Fruit fly (Drosophila melanogaster) whole organism, embryonic: Measurements from ENCODE around the gene Ctns.
A peak's percentile ranks its signal among the peaks of the same experiment; 100 is the strongest.

Experiments
- Adf1 ChIP-seq: fragments of 200-800 bp; sonication (Bioruptor generic); IDR thresholded peaks from 2 replicates; pipeline ENCODE4 v1.3.6; 2022; ENCODE audit warnings: missing biosample characterization, missing genetic modification characterization
- B-H2 ChIP-seq: fragments of 200-800 bp; sonication (Bioruptor generic); optimal IDR thresholded peaks from 2 replicates; lab custom pipeline; 2018; ENCODE audit warnings: missing biosample characterization, mild to moderate bottlenecking, missing genetic modification characterization
- CG11398 ChIP-seq: fragments of 200-800 bp; sonication (Bioruptor generic); optimal IDR thresholded peaks from 2 replicates; lab custom pipeline; 2016; ENCODE audit warnings: missing biosample characterization, missing genetic modification characterization
- CG11456 ChIP-seq: fragments of 200-800 bp; sonication (Bioruptor generic); IDR thresholded peaks from 3 replicates; pipeline ENCODE4 v1.3.6; 2022; ENCODE audit warnings: missing biosample characterization, missing genetic modification characterization
- CG11695 ChIP-seq: fragments of 200-800 bp; sonication (Bioruptor generic); IDR thresholded peaks from 3 replicates; pipeline ENCODE4 v1.3.6; 2022; ENCODE audit warnings: missing biosample characterization, missing genetic modification characterization
- CG12659 ChIP-seq: fragments of 200-800 bp; sonication (Bioruptor generic); optimal IDR thresholded peaks from 3 replicates; lab custom pipeline; 2017; ENCODE audit warnings: mild to moderate bottlenecking, missing biosample characterization, missing genetic modification reagents, missing genetic modification characterization
- CG13894 ChIP-seq: fragments of 200-800 bp; sonication (Bioruptor generic); optimal IDR thresholded peaks from 3 replicates; lab custom pipeline; 2018; ENCODE audit warnings: missing biosample characterization, mild to moderate bottlenecking, missing genetic modification characterization, moderate library complexity
- CG14965 ChIP-seq: fragments of 200-800 bp; sonication (Bioruptor generic); optimal IDR thresholded peaks from 2 replicates; lab custom pipeline; 2016; ENCODE audit warnings: missing biosample characterization, missing genetic modification characterization, borderline replicate concordance
- CG17829 ChIP-seq: fragments of 200-800 bp; optimal IDR thresholded peaks from 2 replicates; lab custom pipeline; 2019; ENCODE audit warnings: missing biosample characterization, mild to moderate bottlenecking, missing genetic modification characterization, moderate library complexity
- CG18476 ChIP-seq: fragments of 200-800 bp; sonication (Bioruptor generic); optimal IDR thresholded peaks from 2 replicates; lab custom pipeline; 2016; ENCODE audit warnings: missing biosample characterization, mild to moderate bottlenecking, missing genetic modification characterization
- CG2678 ChIP-seq: fragments of 200-800 bp; sonication (Bioruptor generic); optimal IDR thresholded peaks from 3 replicates; lab custom pipeline; 2019; ENCODE audit warnings: missing biosample characterization, mild to moderate bottlenecking, missing genetic modification characterization, moderate library complexity
- CG32772 ChIP-seq: fragments of 200-800 bp; sonication (Bioruptor generic); IDR thresholded peaks from 2 replicates; pipeline ENCODE4 v1.3.6; 2022; ENCODE audit warnings: missing biosample characterization, missing genetic modification characterization
- CG4404 ChIP-seq: fragments of 200-800 bp; sonication (Bioruptor generic); IDR thresholded peaks from 2 replicates; pipeline ENCODE4 v1.3.6; 2022; ENCODE audit warnings: missing biosample characterization, missing genetic modification characterization
- CG6813 ChIP-seq: fragments of 200-800 bp; sonication (Bioruptor generic); optimal IDR thresholded peaks from 2 replicates; lab custom pipeline; 2017; ENCODE audit warnings: missing biosample characterization, missing genetic modification characterization, mild to moderate bottlenecking, moderate library complexity, missing genetic modification reagents
- CG8359 ChIP-seq: fragments of 200-800 bp; sonication (Bioruptor generic); optimal IDR thresholded peaks from 2 replicates; lab custom pipeline; 2017; ENCODE audit warnings: missing biosample characterization, mild to moderate bottlenecking, missing genetic modification characterization, borderline replicate concordance
- CG8478 ChIP-seq: fragments of >200 bp; optimal IDR thresholded peaks from 2 replicates; lab custom pipeline; 2018
- CG9797 ChIP-seq: fragments of 200-800 bp; sonication (Bioruptor generic); optimal IDR thresholded peaks from 3 replicates; lab custom pipeline; 2018; ENCODE audit warnings: missing biosample characterization, mild to moderate bottlenecking, missing genetic modification characterization
- Chrac-16 ChIP-seq: fragments of 200-800 bp; sonication (Bioruptor generic); optimal IDR thresholded peaks from 3 replicates; lab custom pipeline; 2016; ENCODE audit warnings: missing biosample characterization, missing genetic modification characterization
- D ChIP-seq, 2 experiments: fragments of 200-800 bp in 1 of 2; fragments of >200 bp in 1 of 2; sonication (Bioruptor generic) in 1 of 2; optimal IDR thresholded peaks; 2 replicates in 1 of 2; 3 replicates in 1 of 2; lab custom pipeline; 2017; ENCODE audit warnings: mild to moderate bottlenecking in 1 of 2, missing biosample characterization in 1 of 2, missing genetic modification characterization in 1 of 2, missing genetic modification reagents in 1 of 2
- D19B ChIP-seq: fragments of 200-800 bp; sonication (Bioruptor generic); optimal IDR thresholded peaks from 2 replicates; lab custom pipeline; 2017; ENCODE audit warnings: missing biosample characterization, mild to moderate bottlenecking, missing genetic modification characterization
- E2f1 ChIP-seq: fragments of 200-800 bp; sonication (Bioruptor generic); IDR thresholded peaks from 2 replicates; pipeline ENCODE4 v1.3.6; 2022; ENCODE audit warnings: missing biosample characterization, missing genetic modification characterization
- GATAe ChIP-seq: fragments of 200-800 bp; sonication (Bioruptor generic); conservative IDR thresholded peaks from 2 replicates; pipeline ENCODE4 v1.3.6; 2022; ENCODE audit warnings: missing biosample characterization, missing genetic modification characterization
- HLH4C ChIP-seq: fragments of 200-800 bp; sonication (Bioruptor generic); IDR thresholded peaks from 3 replicates; pipeline ENCODE4 v1.3.6; 2022; ENCODE audit warnings: missing biosample characterization, missing genetic modification characterization; ENCODE audit not compliant: partially characterized antibody
- Hr51 ChIP-seq, 2 experiments: fragments of 200-800 bp; sonication (Bioruptor generic); optimal IDR thresholded peaks; 2 replicates in 1 of 2; 3 replicates in 1 of 2; lab custom pipeline; 2016 to 2018; ENCODE audit warnings: missing biosample characterization in 2 of 2, missing genetic modification characterization in 2 of 2, mild to moderate bottlenecking in 1 of 2, moderate library complexity in 1 of 2
- Jarid2 ChIP-seq: fragments of 200-800 bp; sonication (Bioruptor generic); optimal IDR thresholded peaks from 3 replicates; lab custom pipeline; 2017; ENCODE audit warnings: mild to moderate bottlenecking, missing biosample characterization, missing genetic modification reagents, missing genetic modification characterization
- Lim3 ChIP-seq: fragments of 200-800 bp; sonication (Bioruptor generic); IDR thresholded peaks from 2 replicates; pipeline ENCODE4 v1.3.6; 2022; ENCODE audit warnings: missing biosample characterization, missing genetic modification characterization
- MBD-R2 ChIP-seq: fragments of 200-800 bp; sonication (Bioruptor generic); IDR thresholded peaks from 2 replicates; pipeline ENCODE4 v1.3.6; 2022; ENCODE audit warnings: missing biosample characterization, missing genetic modification characterization
- Med ChIP-seq: fragments of 200-800 bp; sonication (Bioruptor generic); peaks from one replicate; lab custom pipeline; 2016; ENCODE audit warnings: missing biosample characterization, missing genetic modification characterization, mild to moderate bottlenecking, inconsistent platforms, moderate library complexity
- Oli ChIP-seq: fragments of 200-800 bp; sonication (Bioruptor generic); optimal IDR thresholded peaks from 2 replicates; lab custom pipeline; 2018; ENCODE audit warnings: missing biosample characterization, mild to moderate bottlenecking, missing genetic modification characterization, moderate library complexity
- Pdp1 ChIP-seq, 2 experiments: fragments of 200-800 bp; sonication (Bioruptor generic); optimal IDR thresholded peaks; 3 replicates each; lab custom pipeline; 2016; ENCODE audit warnings: missing biosample characterization in 2 of 2, missing genetic modification characterization in 2 of 2, mild to moderate bottlenecking in 1 of 2, moderate library complexity in 1 of 2
- Rfx ChIP-seq: fragments of 200-800 bp; sonication (Bioruptor generic); IDR thresholded peaks from 2 replicates; pipeline ENCODE4 v1.3.6; 2022; ENCODE audit warnings: missing biosample characterization, missing genetic modification characterization
- Sin3A ChIP-seq: fragments of >200 bp; optimal IDR thresholded peaks from 2 replicates; lab custom pipeline; 2018
- exex ChIP-seq: fragments of 200-800 bp; sonication (Bioruptor generic); optimal IDR thresholded peaks from 4 replicates; lab custom pipeline; 2018; ENCODE audit warnings: missing biosample characterization, mild to moderate bottlenecking, missing genetic modification characterization, moderate library complexity
- grn ChIP-seq: fragments of 200-800 bp; sonication (Bioruptor generic); optimal IDR thresholded peaks from 3 replicates; lab custom pipeline; 2017; ENCODE audit warnings: missing biosample characterization, missing genetic modification characterization
- hkb ChIP-seq, 2 experiments: fragments of 200-800 bp in 1 of 2; fragments of >200 bp in 1 of 2; sonication (Bioruptor generic) in 1 of 2; IDR thresholded peaks in 1 of 2; optimal IDR thresholded peaks in 1 of 2; 2 replicates each; pipeline versions ENCODE4 v1.3.6 to Lab custom; 2017 to 2022; ENCODE audit warnings: missing biosample characterization in 1 of 2, missing genetic modification characterization in 1 of 2
- nerfin-2 ChIP-seq: fragments of 200-800 bp; sonication (Bioruptor generic); IDR thresholded peaks from 2 replicates; pipeline ENCODE4 v1.3.6; 2022; ENCODE audit warnings: missing biosample characterization, missing genetic modification characterization; ENCODE audit not compliant: partially characterized antibody
- pfk ChIP-seq: fragments of 200-800 bp; sonication (Bioruptor generic); optimal IDR thresholded peaks from 2 replicates; lab custom pipeline; 2018; ENCODE audit warnings: missing biosample characterization, mild to moderate bottlenecking, missing genetic modification characterization, moderate library complexity
- pzg ChIP-seq: fragments of 200-800 bp; sonication (Bioruptor generic); optimal IDR thresholded peaks from 3 replicates; lab custom pipeline; 2018; ENCODE audit warnings: missing biosample characterization, mild to moderate bottlenecking, missing genetic modification characterization, moderate library complexity
- sd ChIP-seq: fragments of 200-800 bp; sonication (Bioruptor generic); optimal IDR thresholded peaks from 3 replicates; lab custom pipeline; 2018; ENCODE audit warnings: missing biosample characterization, mild to moderate bottlenecking, missing genetic modification characterization, moderate library complexity
- sens ChIP-seq: fragments of 200-800 bp; sonication (Bioruptor generic); peaks from one replicate; lab custom pipeline; 2016; ENCODE audit warnings: missing biosample characterization, missing genetic modification characterization
- sim ChIP-seq: fragments of 200-800 bp; sonication (Bioruptor generic); IDR thresholded peaks from 2 replicates; pipeline ENCODE4 v1.3.6; 2022; ENCODE audit warnings: missing biosample characterization, missing genetic modification characterization
- sob ChIP-seq: fragments of 200-800 bp; sonication (Bioruptor generic); IDR thresholded peaks from 2 replicates; pipeline ENCODE4 v1.3.6; 2022; ENCODE audit warnings: missing biosample characterization, missing genetic modification characterization
- ssp ChIP-seq: fragments of 200-800 bp; sonication (Bioruptor generic); IDR thresholded peaks from 2 replicates; pipeline ENCODE4 v1.3.6; 2022; ENCODE audit warnings: missing biosample characterization, missing genetic modification characterization
- stwl ChIP-seq: fragments of 200-800 bp; sonication (Bioruptor generic); optimal IDR thresholded peaks from 3 replicates; lab custom pipeline; 2018; ENCODE audit warnings: missing biosample characterization, mild to moderate bottlenecking, missing genetic modification characterization, moderate library complexity
- sug ChIP-seq: fragments of 200-800 bp; optimal IDR thresholded peaks from 2 replicates; lab custom pipeline; 2019; ENCODE audit warnings: missing biosample characterization, mild to moderate bottlenecking, missing genetic modification characterization, moderate library complexity
- ttk ChIP-seq: fragments of 200-800 bp; sonication (Bioruptor generic); IDR thresholded peaks from 2 replicates; pipeline ENCODE4 v2.1.2; 2022; ENCODE audit warnings: missing biosample characterization, missing genetic modification characterization
- unc-4 ChIP-seq: fragments of 200-800 bp; sonication (Bioruptor generic); IDR thresholded peaks from 2 replicates; pipeline ENCODE4 v1.3.6; 2022; ENCODE audit warnings: missing biosample characterization, missing genetic modification characterization; ENCODE audit not compliant: partially characterized antibody

Ctns gene

dm6 chr3R:23057390-23057789 lies 1.4 kb downstream of the Ctns start:
- TF ChIP-seq pfk (GFP tag; lab: Kevin White, UChicago), result peak; percentile 29
- TF ChIP-seq Adf1 (GFP tag; lab: Robert Waterston, UW), result peak; percentile 93
- peak; percentile 10 for TF ChIP-seq sd (tag; lab: Kevin White, UChicago)
- TF ChIP-seq CG6813 (GFP tag; lab: Kevin White, UChicago), result no peak
- TF ChIP-seq ssp (GFP tag; lab: Robert Waterston, UW), result no peak
- TF ChIP-seq MBD-R2 (GFP tag; lab: Robert Waterston, UW), result 0 out of 2 replicates have a peak, but pooled peaks have one; percentile 9
- TF ChIP-seq Med (GFP tag; lab: Kevin White, UChicago), result peak; percentile 72
- TF ChIP-seq Sin3A (lab: Kevin White, UChicago), result no peak
- TF ChIP-seq Jarid2 (GFP tag; lab: Kevin White, UChicago), result peak; percentile 14
- 0 out of 3 replicates have a peak, but pooled peaks have one; percentile 42 for TF ChIP-seq CG11456
- TF ChIP-seq, all 482 proteins: peak for 7

- TF ChIP-seq CG4404 (GFP tag; lab: Robert Waterston, UW) (no peak), Lim3 (GFP tag; lab: Robert Waterston, UW) (no peak), sob (GFP tag; lab: Robert Waterston, UW) (no peak), pzg (no peak), D (optimal IDR thresholded peaks at IDR 0.05; lab: Kevin White, UChicago) (no peak), D (GFP tag; optimal IDR thresholded peaks at IDR 0.05; lab: Kevin White, UChicago) (no peak), E2f1 (GFP tag; lab: Robert Waterston, UW) (no peak), CG17829 (no peak), CG12659 (GFP tag; lab: Kevin White, UChicago) (no peak), sim (GFP tag; lab: Robert Waterston, UW) (no peak), CG18476 (no peak), unc-4 (GFP tag; lab: Robert Waterston, UW) (no peak), nerfin-2 (GFP tag; lab: Robert Waterston, UW) (no peak), exex (peak; percentile 51), CG11695 (no peak), Hr51 (GFP tag; optimal IDR thresholded peaks at IDR 0.05; lab: Kevin White, UChicago) (no peak), Oli (tag; lab: Kevin White, UChicago) (no peak), sug (peak; percentile 55), CG8478 (lab: Kevin White, UChicago) (no peak), GATAe (GFP tag; lab: Robert Waterston, UW) (peak; percentile 39; the same call in 1 of the 2 replicates), CG14965 (GFP tag; lab: Kevin White, UChicago) (no peak), Rfx (GFP tag; lab: Robert Waterston, UW) (0 out of 2 replicates have a peak, but pooled peaks have one; percentile 19), CG11398 (GFP tag; lab: Kevin White, UChicago) (no peak), hkb (optimal IDR thresholded peaks at IDR 0.05; lab: Kevin White, UChicago) (no peak), hkb (GFP tag; IDR thresholded peaks at IDR 0.05; lab: Robert Waterston, UW) (no peak), B-H2 (peak; percentile 9), sens (no peak), grn (GFP tag; lab: Kevin White, UChicago) (peak; percentile 77), CG32772 (GFP tag; lab: Robert Waterston, UW) (no peak), CG8359 (GFP tag; lab: Kevin White, UChicago) (no peak), ttk (GFP tag; lab: Robert Waterston, UW) (no peak), CG13894 (tag; lab: Kevin White, UChicago) (peak; percentile 12), Chrac-16 (no peak), HLH4C (GFP tag; lab: Robert Waterston, UW) (no peak), Pdp1 (GFP tag; optimal IDR thresholded peaks at IDR 0.05; lab: Kevin White, UChicago) (peak in 1 of 2 experiments; percentile 12), D19B (GFP tag; lab: Kevin White, UChicago) (no peak), Med (GFP tag; lab: Kevin White, UChicago) (peak; percentile 9), stwl (no peak), CG9797 (GFP tag; lab: Kevin White, UChicago) (no peak), CG2678 (tag; lab: Kevin White, UChicago) (peak; percentile 4)
These were observed 2.0 kb downstream of the Ctns start for dm6 chr3R:23056753-23057152.
